Worm (Caenorhabditis elegans): ENCODE results near the gene sup-10.

sup-10 gene

DNA sequence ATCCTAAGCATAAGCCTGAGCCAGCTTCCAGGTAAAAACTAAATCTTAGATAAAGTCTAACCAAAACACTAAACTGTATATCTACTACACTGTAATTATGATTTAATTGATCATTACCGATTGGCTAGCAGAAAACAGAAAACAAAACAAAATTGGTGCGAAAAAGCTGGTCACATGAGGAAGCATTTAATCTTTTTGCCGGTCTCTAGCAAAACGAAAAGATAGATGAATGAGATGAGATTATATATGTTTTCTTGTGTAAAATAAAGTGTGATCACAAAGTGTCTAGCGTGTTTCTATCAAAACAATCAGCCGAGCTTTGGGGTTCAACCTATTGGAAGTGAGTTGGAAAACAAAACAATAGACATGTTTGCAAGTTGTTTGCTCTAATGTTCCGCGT lies 6.7 kb downstream of the sup-10 start:
- no peak for TF ChIP-seq ceh-40 (GFP tag; IDR thresholded peaks at IDR 0.05)
- TF ChIP-seq B0019.2 (GFP tag; conservative IDR thresholded peaks at IDR 0.05), result no peak
- no peak for TF ChIP-seq F37B4.10 (GFP tag; IDR thresholded peaks at IDR 0.05)
- TF ChIP-seq hsf-1 (GFP tag; IDR thresholded peaks at IDR 0.05), result no peak
- no peak for TF ChIP-seq T26A5.8 (tag; optimal IDR thresholded peaks at IDR 0.05)
- TF ChIP-seq pha-4 (tag; optimal IDR thresholded peaks at IDR 0.05), result no peak
- no peak for TF ChIP-seq cebp-2 (GFP tag; IDR thresholded peaks at IDR 0.05)
- TF ChIP-seq F10E7.11 (tag; optimal IDR thresholded peaks at IDR 0.05), result no peak
- TF ChIP-seq ama-1 (optimal IDR thresholded peaks at IDR 0.05), result no peak
- no peak for TF ChIP-seq ama-1 (GFP tag; optimal IDR thresholded peaks at IDR 0.05)
- no peak for TF ChIP-seq chd-7 (tag; optimal IDR thresholded peaks at IDR 0.05)
- no peak for TF ChIP-seq egl-44 (GFP tag; IDR thresholded peaks at IDR 0.05)
- TF ChIP-seq lin-40 (tag; optimal IDR thresholded peaks at IDR 0.05), result no peak
- no peak for TF ChIP-seq ZK185.1 (tag; optimal IDR thresholded peaks at IDR 0.05; ENCODE audit: poor library complexity, severe bottlenecking)
- no peak for TF ChIP-seq ztf-6 (GFP tag; IDR thresholded peaks at IDR 0.05)
- no peak for TF ChIP-seq F33H1.4 (GFP tag; IDR thresholded peaks at IDR 0.05)
- no peak for TF ChIP-seq snpc-4 (GFP tag; optimal IDR thresholded peaks at IDR 0.05)
- TF ChIP-seq snpc-4 (tag; optimal IDR thresholded peaks at IDR 0.05), result no peak

DNA sequence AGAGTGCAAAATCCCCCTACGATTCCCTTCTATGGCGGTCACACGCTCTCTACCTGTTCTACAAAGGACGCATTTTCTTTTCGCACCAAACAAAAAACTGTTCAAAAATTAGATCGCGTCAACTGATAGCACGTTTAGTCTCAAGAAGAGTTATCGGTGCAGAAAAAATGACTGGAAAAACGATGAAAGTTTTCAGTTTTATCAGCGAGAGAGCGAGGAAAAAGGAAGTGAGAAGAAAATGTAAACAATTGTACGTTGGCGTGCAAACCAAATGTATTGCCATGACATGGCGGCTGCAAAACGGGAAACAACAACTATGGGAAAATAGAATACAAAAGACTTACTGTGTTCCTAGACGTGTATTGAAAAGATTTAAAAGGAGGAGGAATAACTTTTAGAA lies 9.4 kb downstream of the sup-10 start:
- TF ChIP-seq madf-10 (tag; optimal IDR thresholded peaks at IDR 0.05) (no peak), nhr-80 (tag; optimal IDR thresholded peaks at IDR 0.05) (peak; percentile 58)

DNA sequence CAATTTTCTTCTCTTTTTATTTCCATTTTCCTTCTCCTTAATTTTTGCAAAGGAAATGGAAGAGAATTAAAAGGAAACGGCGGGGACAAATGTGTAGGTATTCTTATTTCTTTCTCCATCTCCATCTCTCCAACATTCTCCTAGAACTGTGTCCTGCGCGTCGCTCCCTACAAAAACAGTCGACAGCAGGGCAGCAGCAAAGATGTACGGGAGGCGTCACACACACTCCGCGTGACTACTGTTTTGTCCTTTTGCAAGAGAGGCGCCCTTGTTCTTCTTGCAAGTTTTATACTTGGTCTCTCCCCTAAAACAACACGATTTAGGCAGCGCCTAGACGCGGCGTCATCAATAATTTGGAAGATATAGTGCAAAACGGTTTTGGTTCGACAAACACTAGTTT lies 11.8 kb downstream of the sup-10 start:
- TF ChIP-seq pha-4 (tag; optimal IDR thresholded peaks at IDR 0.05) (no peak), tlf-1 (GFP tag; optimal IDR thresholded peaks at IDR 0.05) (no peak), zfh-2 (GFP tag; conservative IDR thresholded peaks at IDR 0.05) (no peak), ets-4 (GFP tag; optimal IDR thresholded peaks at IDR 0.05) (no peak), aptf-3 (GFP tag; IDR thresholded peaks at IDR 0.05) (no peak), rec-8 (tag; optimal IDR thresholded peaks at IDR 0.05) (no peak), lag-1 (GFP tag; IDR thresholded peaks at IDR 0.05) (no peak), nfya-2 (GFP tag; IDR thresholded peaks at IDR 0.05) (no peak), Y79H2A.3 (GFP tag; conservative IDR thresholded peaks at IDR 0.05) (no peak), attf-5 (GFP tag; optimal IDR thresholded peaks at IDR 0.05) (no peak), gei-17 (GFP tag; optimal IDR thresholded peaks at IDR 0.05) (no peak), B0261.1 (tag; optimal IDR thresholded peaks at IDR 0.05) (no peak), ztf-18 (tag; optimal IDR thresholded peaks at IDR 0.05) (no peak), athp-1 (tag; optimal IDR thresholded peaks at IDR 0.05) (no peak), ztf-3 (GFP tag; optimal IDR thresholded peaks at IDR 0.05) (no peak), rpc-1 (optimal IDR thresholded peaks at IDR 0.05) (no peak), rpc-1 (tag; optimal IDR thresholded peaks at IDR 0.05) (no peak), ceh-27 (GFP tag; optimal IDR thresholded peaks at IDR 0.05) (no peak), lsy-27 (tag; optimal IDR thresholded peaks at IDR 0.05; ENCODE audit: borderline replicate concordance, insufficient read depth) (no peak), F23B12.7 (tag; optimal IDR thresholded peaks at IDR 0.05; ENCODE audit: insufficient read depth) (no peak), Y67H2A.10 (GFP tag; conservative IDR thresholded peaks at IDR 0.05) (no peak)

All from whole organism, young adult.